Fruit fly (Drosophila melanogaster) whole organism, embryonic: Measurements from ENCODE around the gene CG14340.

Experiments used
- BtbVII ChIP-seq: fragments of 200-800 bp; sonication (Bioruptor generic); optimal IDR thresholded peaks from 3 replicates; lab custom pipeline; 2017; ENCODE audit warnings: missing biosample characterization, mild to moderate bottlenecking, missing genetic modification characterization
- Bteb2 ChIP-seq: fragments of 200-800 bp; sonication (Bioruptor generic); optimal IDR thresholded peaks from 2 replicates; lab custom pipeline; 2016; ENCODE audit warnings: missing biosample characterization, missing genetic modification characterization
- CG12769 ChIP-seq: fragments of 200-800 bp; sonication (Bioruptor generic); optimal IDR thresholded peaks from 2 replicates; lab custom pipeline; 2019; ENCODE audit warnings: missing biosample characterization, mild to moderate bottlenecking, missing genetic modification characterization, moderate library complexity
- CG1529 ChIP-seq: fragments of 200-800 bp; sonication (Bioruptor generic); optimal IDR thresholded peaks from 3 replicates; lab custom pipeline; 2018; ENCODE audit warnings: missing biosample characterization, missing genetic modification characterization
- CG1603 ChIP-seq: fragments of 200-800 bp; sonication (Bioruptor generic); optimal IDR thresholded peaks from 2 replicates; lab custom pipeline; 2019; ENCODE audit warnings: missing biosample characterization, mild to moderate bottlenecking, missing genetic modification characterization, moderate library complexity
- CG16815 ChIP-seq: fragments of 200-800 bp; sonication (Bioruptor generic); optimal IDR thresholded peaks from 3 replicates; lab custom pipeline; 2017; ENCODE audit warnings: missing biosample characterization, mild to moderate bottlenecking, missing genetic modification characterization
- CG2712 ChIP-seq: fragments of 200-800 bp; optimal IDR thresholded peaks from 3 replicates; lab custom pipeline; 2019; ENCODE audit warnings: missing biosample characterization, mild to moderate bottlenecking, missing genetic modification characterization, moderate library complexity
- CG30020 ChIP-seq: fragments of 200-800 bp; optimal IDR thresholded peaks from 2 replicates; lab custom pipeline; 2019; ENCODE audit warnings: missing biosample characterization, mild to moderate bottlenecking, missing genetic modification characterization, moderate library complexity
- CG3163 ChIP-seq: fragments of 200-800 bp; sonication (Bioruptor generic); optimal IDR thresholded peaks from 3 replicates; lab custom pipeline; 2016; ENCODE audit warnings: missing biosample characterization, missing genetic modification characterization
- CG3281 ChIP-seq: fragments of 200-800 bp; sonication (Bioruptor generic); optimal IDR thresholded peaks from 3 replicates; lab custom pipeline; 2017; ENCODE audit warnings: missing biosample characterization, mild to moderate bottlenecking, missing genetic modification characterization
- CG33557 ChIP-seq: fragments of 200-800 bp; sonication (Bioruptor generic); optimal IDR thresholded peaks from 2 replicates; lab custom pipeline; 2019; ENCODE audit warnings: missing biosample characterization, mild to moderate bottlenecking, missing genetic modification characterization, moderate library complexity
- CG34224 ChIP-seq: fragments of 200-800 bp; sonication (Bioruptor generic); IDR thresholded peaks from 3 replicates; pipeline ENCODE4 v1.3.6; 2022; ENCODE audit warnings: missing biosample characterization, missing genetic modification characterization; ENCODE audit not compliant: partially characterized antibody
- CG5180 ChIP-seq: fragments of 200-800 bp; sonication (Bioruptor generic); optimal IDR thresholded peaks from 3 replicates; lab custom pipeline; 2017; ENCODE audit warnings: missing biosample characterization, missing genetic modification characterization, mild to moderate bottlenecking, moderate library complexity, missing genetic modification reagents
- CG6175 ChIP-seq: fragments of 200-800 bp; sonication (Bioruptor generic); IDR thresholded peaks from 3 replicates; pipeline ENCODE4 v1.3.6; 2022; ENCODE audit warnings: missing biosample characterization, missing genetic modification characterization
- CG6654 ChIP-seq: fragments of 200-800 bp; sonication (Bioruptor generic); optimal IDR thresholded peaks from 2 replicates; lab custom pipeline; 2017; ENCODE audit warnings: missing biosample characterization, mild to moderate bottlenecking, missing genetic modification characterization
- CG6854 ChIP-seq: fragments of 200-800 bp; sonication (Bioruptor generic); optimal IDR thresholded peaks from 3 replicates; lab custom pipeline; 2017; ENCODE audit warnings: missing biosample characterization, mild to moderate bottlenecking, missing genetic modification characterization
- CG7963 ChIP-seq: fragments of 200-800 bp; sonication (Bioruptor generic); IDR thresholded peaks from 3 replicates; pipeline ENCODE4 v1.3.6; 2022; ENCODE audit warnings: missing biosample characterization, missing genetic modification characterization; ENCODE audit not compliant: partially characterized antibody
- CG7987 ChIP-seq: fragments of 200-800 bp; sonication (Bioruptor generic); optimal IDR thresholded peaks from 2 replicates; lab custom pipeline; 2018; ENCODE audit warnings: missing biosample characterization, mild to moderate bottlenecking, missing genetic modification characterization, moderate library complexity
- CG8089 ChIP-seq: fragments of 200-800 bp; sonication (Bioruptor generic); optimal IDR thresholded peaks from 3 replicates; lab custom pipeline; 2016; ENCODE audit warnings: missing biosample characterization, missing genetic modification characterization
- CG9932 ChIP-seq: fragments of 200-800 bp; sonication (Bioruptor generic); IDR thresholded peaks from 2 replicates; pipeline ENCODE4 v1.3.6; 2022; ENCODE audit warnings: missing biosample characterization, missing genetic modification characterization
- CrebB ChIP-seq: fragments of 200-800 bp; sonication (Bioruptor generic); optimal IDR thresholded peaks from 3 replicates; lab custom pipeline; 2018; ENCODE audit warnings: missing biosample characterization, mild to moderate bottlenecking, missing genetic modification characterization
- Dad ChIP-seq: fragments of 200-800 bp; sonication (Bioruptor generic); optimal IDR thresholded peaks from 3 replicates; lab custom pipeline; 2016; ENCODE audit warnings: missing biosample characterization, missing genetic modification characterization
- E2f2 ChIP-seq: fragments of 200-800 bp; sonication (Bioruptor generic); IDR thresholded peaks from 2 replicates; pipeline ENCODE4 v1.3.6; 2022; ENCODE audit warnings: missing biosample characterization, missing genetic modification characterization
- HmgD ChIP-seq: fragments of 200-800 bp; sonication (Bioruptor generic); optimal IDR thresholded peaks from 3 replicates; lab custom pipeline; 2016; ENCODE audit warnings: missing biosample characterization, missing genetic modification characterization
- Hmr ChIP-seq: fragments of 200-800 bp; sonication (Bioruptor generic); optimal IDR thresholded peaks from 3 replicates; lab custom pipeline; 2017; ENCODE audit warnings: mild to moderate bottlenecking, missing biosample characterization, missing genetic modification reagents, missing genetic modification characterization
- Jarid2 ChIP-seq: fragments of 200-800 bp; sonication (Bioruptor generic); optimal IDR thresholded peaks from 3 replicates; lab custom pipeline; 2017; ENCODE audit warnings: mild to moderate bottlenecking, missing biosample characterization, missing genetic modification reagents, missing genetic modification characterization
- Lhr ChIP-seq: fragments of 200-800 bp; sonication (Bioruptor generic); optimal IDR thresholded peaks from 3 replicates; lab custom pipeline; 2017; ENCODE audit warnings: mild to moderate bottlenecking, missing biosample characterization, missing genetic modification reagents, missing genetic modification characterization
- NC2α ChIP-seq: fragments of 200-800 bp; sonication (Bioruptor generic); optimal IDR thresholded peaks from 2 replicates; lab custom pipeline; 2016; ENCODE audit warnings: missing biosample characterization, missing genetic modification characterization
- Nf-YB ChIP-seq: fragments of 200-800 bp; sonication (Bioruptor generic); optimal IDR thresholded peaks from 3 replicates; lab custom pipeline; 2019; ENCODE audit warnings: missing biosample characterization, mild to moderate bottlenecking, missing genetic modification characterization, moderate library complexity
- Opbp ChIP-seq: fragments of 200-800 bp; sonication (Bioruptor generic); IDR thresholded peaks from 3 replicates; pipeline ENCODE4 v1.3.6; 2022; ENCODE audit warnings: missing biosample characterization, missing genetic modification characterization; ENCODE audit not compliant: partially characterized antibody
- ac ChIP-seq: fragments of 200-800 bp; sonication (Bioruptor generic); optimal IDR thresholded peaks from 3 replicates; lab custom pipeline; 2017; ENCODE audit warnings: missing biosample characterization, mild to moderate bottlenecking, missing genetic modification characterization
- amos ChIP-seq: fragments of 200-800 bp; sonication (Bioruptor generic); IDR thresholded peaks from 2 replicates; pipeline ENCODE4 v1.3.6; 2022; ENCODE audit warnings: missing biosample characterization, missing genetic modification characterization; ENCODE audit not compliant: partially characterized antibody
- ase ChIP-seq: fragments of 200-800 bp; sonication (Bioruptor generic); IDR thresholded peaks from 3 replicates; pipeline ENCODE4 v1.3.6; 2022; ENCODE audit warnings: missing biosample characterization, missing genetic modification characterization
- ato ChIP-seq: fragments of 200-800 bp; sonication (Bioruptor generic); IDR thresholded peaks from 2 replicates; pipeline ENCODE4 v1.3.6; 2022; ENCODE audit warnings: missing biosample characterization, missing genetic modification characterization; ENCODE audit not compliant: partially characterized antibody
- bigmax ChIP-seq: fragments of 200-800 bp; sonication (Bioruptor generic); optimal IDR thresholded peaks from 2 replicates; lab custom pipeline; 2018; ENCODE audit warnings: missing biosample characterization, mild to moderate bottlenecking, missing genetic modification characterization
- bowl ChIP-seq: fragments of 200-800 bp; sonication (Bioruptor generic); IDR thresholded peaks from 2 replicates; pipeline ENCODE4 v1.3.6; 2022; ENCODE audit warnings: missing biosample characterization, missing genetic modification characterization
- crol ChIP-seq: fragments of 200-800 bp; sonication (Bioruptor generic); IDR thresholded peaks from 2 replicates; pipeline ENCODE4 v1.3.6; 2022; ENCODE audit warnings: missing biosample characterization, missing genetic modification characterization
- dm ChIP-seq: fragments of 200-800 bp; sonication (Bioruptor generic); optimal IDR thresholded peaks from 3 replicates; lab custom pipeline; 2016; ENCODE audit warnings: missing biosample characterization, missing genetic modification characterization
- en ChIP-seq: fragments of 200-800 bp; sonication (Bioruptor generic); optimal IDR thresholded peaks from 2 replicates; lab custom pipeline; 2016; ENCODE audit warnings: missing biosample characterization, missing genetic modification characterization
- hth ChIP-seq: fragments of >200 bp; optimal IDR thresholded peaks from 2 replicates; lab custom pipeline; 2017; ENCODE audit warnings: inconsistent platforms
- phol ChIP-seq: fragments of 200-800 bp; sonication (Bioruptor generic); optimal IDR thresholded peaks from 3 replicates; lab custom pipeline; 2018; ENCODE audit warnings: missing biosample characterization, mild to moderate bottlenecking, missing genetic modification characterization, moderate library complexity
- pzg ChIP-seq: fragments of 200-800 bp; sonication (Bioruptor generic); optimal IDR thresholded peaks from 3 replicates; lab custom pipeline; 2018; ENCODE audit warnings: missing biosample characterization, mild to moderate bottlenecking, missing genetic modification characterization, moderate library complexity
- run ChIP-seq: fragments of 200-800 bp; sonication (Bioruptor generic); optimal IDR thresholded peaks from 3 replicates; lab custom pipeline; 2018; ENCODE audit warnings: missing biosample characterization, mild to moderate bottlenecking, missing genetic modification characterization
- sens ChIP-seq: fragments of 200-800 bp; sonication (Bioruptor generic); peaks from one replicate; lab custom pipeline; 2016; ENCODE audit warnings: missing biosample characterization, missing genetic modification characterization
- so ChIP-seq: fragments of 200-800 bp; sonication (Bioruptor generic); IDR thresholded peaks from 3 replicates; pipeline ENCODE4 v1.3.6; 2022; ENCODE audit warnings: missing biosample characterization, missing genetic modification characterization
- unpg ChIP-seq: fragments of 200-800 bp; sonication (Bioruptor generic); optimal IDR thresholded peaks from 3 replicates; lab custom pipeline; 2018; ENCODE audit warnings: missing biosample characterization, mild to moderate bottlenecking, missing genetic modification characterization, moderate library complexity
- vfl ChIP-seq: fragments of 200-800 bp; sonication (Bioruptor generic); optimal IDR thresholded peaks from 2 replicates; lab custom pipeline; 2016; ENCODE audit warnings: missing biosample characterization, missing genetic modification characterization
- wor ChIP-seq: fragments of 200-800 bp; sonication (Bioruptor generic); IDR thresholded peaks from 2 replicates; pipeline ENCODE4 v1.3.6; 2022; ENCODE audit warnings: missing biosample characterization, missing genetic modification characterization
- z ChIP-seq: fragments of 200-800 bp; sonication (Bioruptor generic); IDR thresholded peaks from 3 replicates; pipeline ENCODE4 v1.3.6; 2022; ENCODE audit warnings: missing biosample characterization, missing genetic modification characterization
- zen ChIP-seq: fragments of 200-800 bp; sonication (Bioruptor generic); optimal IDR thresholded peaks from 3 replicates; lab custom pipeline; 2018; ENCODE audit warnings: missing biosample characterization, mild to moderate bottlenecking, missing genetic modification characterization, moderate library complexity

CG14340 gene

dm6 chr2L:1123078-1123818 lies 10.5 kb downstream of the CG14340 start (continued):
- TF ChIP-seq bowl (GFP tag; lab: Robert Waterston, UW) = no peak
- TF ChIP-seq vfl (GFP tag; lab: Kevin White, UChicago) = no peak
- peak; percentile 83 for TF ChIP-seq CG33557
- no peak for TF ChIP-seq CG34224 (GFP tag; lab: Robert Waterston, UW)
- TF ChIP-seq Nf-YB (GFP tag; lab: Kevin White, UChicago) = peak; percentile 29
- TF ChIP-seq run (tag; lab: Kevin White, UChicago) = peak; percentile 5
- TF ChIP-seq E2f2 (GFP tag; lab: Robert Waterston, UW) = no peak
- no peak for TF ChIP-seq CG6654
- TF ChIP-seq CG1529 (GFP tag; lab: Kevin White, UChicago) = peak; percentile 64
- no peak for TF ChIP-seq dm (GFP tag; lab: Kevin White, UChicago)
- TF ChIP-seq BtbVII (GFP tag; lab: Kevin White, UChicago) = peak; percentile 33
- peak; percentile 22 for TF ChIP-seq phol
- TF ChIP-seq Lhr (GFP tag; lab: Kevin White, UChicago) = peak; percentile 52
- no peak for TF ChIP-seq CG9932 (GFP tag; lab: Robert Waterston, UW)
- TF ChIP-seq CG8089 (GFP tag; lab: Kevin White, UChicago) = no peak
- no peak for TF ChIP-seq CG6854 (GFP tag; lab: Kevin White, UChicago)
- TF ChIP-seq unpg = peak; percentile 55
- TF ChIP-seq ase (GFP tag; lab: Robert Waterston, UW) = no peak
- TF ChIP-seq CG12769 (tag; lab: Kevin White, UChicago) = no peak
- TF ChIP-seq Jarid2 (GFP tag; lab: Kevin White, UChicago) = peak; percentile 4
- TF ChIP-seq CG1603 (tag; lab: Kevin White, UChicago) = peak; percentile 50
- TF ChIP-seq CG30020 (tag; lab: Kevin White, UChicago) = no peak
- peak; percentile 5 for TF ChIP-seq CG5180 (GFP tag; lab: Kevin White, UChicago)
- TF ChIP-seq CG2712 (tag; lab: Kevin White, UChicago) = peak; percentile 56
- no peak for TF ChIP-seq CG16815
- no peak for TF ChIP-seq pzg (GFP tag; lab: Kevin White, UChicago)
- TF ChIP-seq wor = no peak
- TF ChIP-seq Dad (GFP tag; lab: Kevin White, UChicago) = no peak
- no peak for TF ChIP-seq NC2α (GFP tag; lab: Kevin White, UChicago)
- no peak for TF ChIP-seq bigmax (GFP tag; lab: Kevin White, UChicago)
- TF ChIP-seq CG7987 (GFP tag; lab: Kevin White, UChicago) = no peak
- no peak for TF ChIP-seq CG3163
- no peak for TF ChIP-seq CrebB (tag; lab: Kevin White, UChicago)
- 0 out of 3 replicates have a peak, but pooled peaks have one; percentile 40 for TF ChIP-seq z (GFP tag; lab: Robert Waterston, UW)
- TF ChIP-seq crol (GFP tag; lab: Robert Waterston, UW) = no peak
- no peak for TF ChIP-seq Opbp
- no peak for TF ChIP-seq CG7963
- TF ChIP-seq Bteb2 (GFP tag; lab: Kevin White, UChicago) = no peak
- no peak for TF ChIP-seq CG6175
- TF ChIP-seq ato (GFP tag; lab: Robert Waterston, UW) = no peak
- peak; percentile 49 for TF ChIP-seq ac
- no peak for TF ChIP-seq CG3281 (GFP tag; lab: Kevin White, UChicago)
- TF ChIP-seq zen = no peak
- TF ChIP-seq Hmr = no peak
- TF ChIP-seq sens (GFP tag; lab: Kevin White, UChicago) = peak; percentile 88
- TF ChIP-seq hth (lab: Kevin White, UChicago) = no peak
- no peak for TF ChIP-seq so (GFP tag; lab: Robert Waterston, UW)
- TF ChIP-seq HmgD (GFP tag; lab: Kevin White, UChicago) = no peak
- TF ChIP-seq en = no peak
- TF ChIP-seq amos (GFP tag; lab: Robert Waterston, UW) = no peak
